In the genomic region with DNA sequence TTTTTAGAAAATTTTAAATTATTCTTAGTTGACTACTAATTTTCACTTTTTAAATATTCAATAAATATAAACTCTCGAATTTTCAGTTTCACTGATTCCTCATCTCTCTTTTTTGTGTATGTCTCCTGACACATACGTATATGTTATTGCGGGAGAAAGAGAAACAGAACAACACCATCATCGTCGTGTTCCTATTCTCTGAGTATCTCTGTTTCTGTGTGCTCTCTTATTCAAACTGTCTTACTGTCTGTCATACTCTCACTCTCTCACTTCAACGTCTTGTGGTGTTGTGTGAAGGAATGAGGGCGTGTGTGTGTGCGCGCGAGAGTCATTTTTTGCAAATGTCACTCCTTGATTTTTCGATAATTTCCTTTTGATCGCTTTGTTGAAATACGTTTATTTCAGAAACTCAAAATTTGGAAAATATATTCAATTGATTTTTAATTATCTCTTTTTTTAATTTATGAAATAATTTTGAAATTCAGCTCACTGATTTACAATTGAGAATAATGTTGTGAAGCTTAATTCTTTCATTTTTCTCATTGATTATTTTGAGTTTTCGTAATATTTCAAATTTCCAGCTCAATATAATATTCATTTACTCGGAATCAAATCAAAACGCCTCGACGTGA, we compare ENCODE assay signal across 1 worm cellular context.
A peak's percentile ranks its signal among the peaks of the same experiment; 100 is the strongest.
TF ChIP-seq lines count a peak whose summit lies in the region.

A gene (plus strand): TSS at position 582 of the 632 bp plus-strand sequence.

TF ChIP-seq in whole organism, L1 larva, 84 proteins besides CTCF, POLR2A, EP300 and RAD21 (continued from another document):
- peak; percentile 60 for TF ChIP-seq C16A3.4 (tag; optimal IDR thresholded peaks at IDR 0.05; lab: Kevin White, UChicago)
- no peak for TF ChIP-seq nhr-12 (tag; optimal IDR thresholded peaks at IDR 0.05; lab: Kevin White, UChicago)
- TF ChIP-seq zip-4 (GFP tag; optimal IDR thresholded peaks at IDR 0.05; lab: Kevin White, UChicago) = no peak
- no peak for TF ChIP-seq pag-3 (tag; optimal IDR thresholded peaks at IDR 0.05; lab: Kevin White, UChicago; ENCODE audit: borderline replicate concordance, insufficient read depth)
- TF ChIP-seq nhr-84 (tag; optimal IDR thresholded peaks at IDR 0.05; lab: Kevin White, UChicago) = no peak
- no peak for TF ChIP-seq egl-27 (tag; optimal IDR thresholded peaks at IDR 0.05; lab: Kevin White, UChicago)
- no peak for TF ChIP-seq elt-2 (tag; optimal IDR thresholded peaks at IDR 0.05; lab: Kevin White, UChicago)
- no peak for TF ChIP-seq grh-1 (GFP tag; IDR thresholded peaks at IDR 0.05; lab: Robert Waterston, UW)
- TF ChIP-seq snu-23 (GFP tag; optimal IDR thresholded peaks at IDR 0.05; lab: Kevin White, UChicago) = peak; percentile 80
- peak; percentile 46 for TF ChIP-seq xbp-1 (tag; optimal IDR thresholded peaks at IDR 0.05; lab: Kevin White, UChicago)
- TF ChIP-seq egl-13 (tag; optimal IDR thresholded peaks at IDR 0.05; lab: Kevin White, UChicago) = peak; percentile 17
- no peak for TF ChIP-seq ceh-90 (tag; optimal IDR thresholded peaks at IDR 0.05; lab: Kevin White, UChicago)
- TF ChIP-seq lin-35 (GFP tag; optimal IDR thresholded peaks at IDR 0.05; lab: Kevin White, UChicago) = peak; percentile 64 to 79
- no peak for TF ChIP-seq fkh-10 (GFP tag; optimal IDR thresholded peaks at IDR 0.05; lab: Kevin White, UChicago)
- TF ChIP-seq pqm-1 (tag; optimal IDR thresholded peaks at IDR 0.05; lab: Kevin White, UChicago) = no peak
- TF ChIP-seq unc-30 (tag; optimal IDR thresholded peaks at IDR 0.05; lab: Kevin White, UChicago) = no peak
- TF ChIP-seq sptf-1 (tag; optimal IDR thresholded peaks at IDR 0.05; lab: Kevin White, UChicago) = no peak
- TF ChIP-seq hlh-4 (tag; optimal IDR thresholded peaks at IDR 0.05; lab: Kevin White, UChicago) = no peak
- TF ChIP-seq nhr-85 (tag; lab: Kevin White, UChicago) = peak; percentile 87
- peak; percentile 28 for TF ChIP-seq aly-2 (tag; optimal IDR thresholded peaks at IDR 0.05; lab: Kevin White, UChicago)
